Fruit fly (Drosophila melanogaster): ENCODE data around the gene CapaR.

CapaR gene

DNA sequence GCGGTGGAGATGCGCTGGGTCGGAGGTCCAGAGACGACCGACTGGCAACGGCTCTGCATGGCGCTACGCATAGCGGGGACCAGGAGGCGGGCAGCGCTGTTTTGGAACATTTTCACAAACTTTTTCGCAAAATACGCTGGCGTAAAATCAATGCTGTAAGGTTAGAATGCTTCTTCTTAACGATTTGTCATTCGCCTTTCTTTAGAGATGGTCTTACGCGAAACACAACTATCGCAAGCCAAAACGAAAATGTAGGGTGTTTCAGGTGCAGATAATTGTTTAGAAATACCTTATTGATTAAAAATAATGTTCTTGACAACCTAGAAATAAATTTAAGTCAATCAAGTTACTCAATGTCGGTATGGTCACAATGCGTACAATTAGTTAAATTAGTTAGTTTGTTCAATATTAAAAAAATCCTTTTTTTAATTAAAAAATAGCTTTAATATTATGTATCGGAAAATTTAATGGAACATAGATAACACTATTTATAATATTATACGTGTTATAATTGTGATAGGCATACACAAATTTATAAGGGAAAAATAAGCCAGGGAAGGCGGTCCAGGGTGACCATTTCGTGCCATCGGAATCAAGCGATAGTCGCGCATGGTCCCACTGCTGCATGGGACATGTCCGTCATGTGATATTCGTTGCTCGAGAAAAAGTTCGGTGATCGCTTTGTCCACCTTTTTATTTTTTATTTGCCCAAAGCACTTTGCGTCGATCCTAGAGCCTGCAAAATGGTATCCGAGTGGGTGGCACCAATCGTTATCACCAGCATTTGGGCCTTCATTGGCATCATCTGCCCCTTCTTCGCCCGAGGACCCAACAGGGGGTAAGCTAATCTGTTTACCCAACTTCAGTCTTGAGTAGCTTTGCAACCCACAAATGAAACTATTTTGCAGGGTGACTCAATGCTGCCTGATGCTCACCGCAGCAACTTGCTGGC, 22.5 kb downstream of the CapaR start, which contains the start of the genes COX8 and VhaM9.7-b (continued):
- TF ChIP-seq CG12071 (GFP tag; optimal IDR thresholded peaks at IDR 0.05) (no peak), nerfin-2 (GFP tag; IDR thresholded peaks at IDR 0.05; ENCODE audit: partially characterized antibody) (peak; percentile 46; the same call in 1 of the 2 replicates), CG2120 (GFP tag; optimal IDR thresholded peaks at IDR 0.05) (peak; percentile 72), CG16779 (GFP tag; IDR thresholded peaks at IDR 0.05) (peak; percentile 48; the same call in 1 of the 2 replicates), corto (GFP tag; optimal IDR thresholded peaks at IDR 0.05) (no peak), tin (GFP tag; optimal IDR thresholded peaks at IDR 0.05) (peak; percentile 64), GATAe (GFP tag; conservative IDR thresholded peaks at IDR 0.05) (no peak), lbe (GFP tag; optimal IDR thresholded peaks at IDR 0.05) (peak; percentile 38), klu (GFP tag; IDR thresholded peaks at IDR 0.05) (peak; percentile 58; the same call in 1 of the 2 replicates), ttk (GFP tag; IDR thresholded peaks at IDR 0.05) (no peak), Hmr (GFP tag; optimal IDR thresholded peaks at IDR 0.05) (no peak), vvl (GFP tag; IDR thresholded peaks at IDR 0.05) (no peak; the same call in 1 of the 2 replicates), CG32772 (GFP tag; IDR thresholded peaks at IDR 0.05) (no peak; the same call in 1 of the 2 replicates), CG14965 (GFP tag; optimal IDR thresholded peaks at IDR 0.05; ENCODE audit: borderline replicate concordance) (no peak), CG7745 (tag; optimal IDR thresholded peaks at IDR 0.05) (no peak), Atf-2 (GFP tag; optimal IDR thresholded peaks at IDR 0.05) (peak; percentile 43), Aef1 (GFP tag; IDR thresholded peaks at IDR 0.05) (no peak; the same call in 2 of the 3 replicates), pita (GFP tag; optimal IDR thresholded peaks at IDR 0.05) (no peak), hbn (GFP tag; IDR thresholded peaks at IDR 0.05; ENCODE audit: partially characterized antibody) (peak; percentile 53), CG10959 (GFP tag; IDR thresholded peaks at IDR 0.05) (no peak; the same call in 1 of the 2 replicates), Nf-YA (GFP tag; IDR thresholded peaks at IDR 0.05) (no peak), CG1602 (GFP tag; optimal IDR thresholded peaks at IDR 0.05) (peak; percentile 65), inv (GFP tag; IDR thresholded peaks at IDR 0.05; ENCODE audit: partially characterized antibody) (peak; percentile 65; the same call in 1 of the 2 replicates), CG13894 (tag; optimal IDR thresholded peaks at IDR 0.05) (no peak), CG10209 (GFP tag; optimal IDR thresholded peaks at IDR 0.05) (no peak), ERR (GFP tag; optimal IDR thresholded peaks at IDR 0.05) (no peak), CG15073 (GFP tag; optimal IDR thresholded peaks at IDR 0.05) (no peak), phol (tag; optimal IDR thresholded peaks at IDR 0.05) (peak; percentile 77), her (GFP tag; optimal IDR thresholded peaks at IDR 0.05) (no peak), CG10462 (GFP tag; optimal IDR thresholded peaks at IDR 0.05) (peak; percentile 42), H15 (GFP tag; IDR thresholded peaks at IDR 0.05) (no peak), CG11085 (GFP tag; IDR thresholded peaks at IDR 0.05) (no peak; the same call in none of the 2 replicates), YL-1 (GFP tag; optimal IDR thresholded peaks at IDR 0.05) (peak; percentile 86), mam (GFP tag; optimal IDR thresholded peaks at IDR 0.05) (peak; percentile 83), onecut (GFP tag; IDR thresholded peaks at IDR 0.05) (peak; percentile 82), NfI (GFP tag; optimal IDR thresholded peaks at IDR 0.05) (peak; percentile 65), CG9876 (GFP tag; optimal IDR thresholded peaks at IDR 0.05) (peak; percentile 53), Myb (GFP tag; optimal IDR thresholded peaks at IDR 0.05) (no peak), E2f1 (GFP tag; IDR thresholded peaks at IDR 0.05) (peak; percentile 41), tio (GFP tag; optimal IDR thresholded peaks at IDR 0.05) (peak; percentile 27), Hsf (GFP tag; optimal IDR thresholded peaks at IDR 0.05) (peak; percentile 77), CG33213 (GFP tag; optimal IDR thresholded peaks at IDR 0.05) (peak; percentile 38), Sry-δ (GFP tag; optimal IDR thresholded peaks at IDR 0.05) (peak; percentile 93), CG3065 (GFP tag; optimal IDR thresholded peaks at IDR 0.05) (no peak), CG17568 (GFP tag; optimal IDR thresholded peaks at IDR 0.05) (no peak), CG4328 (GFP tag; optimal IDR thresholded peaks at IDR 0.05) (peak; percentile 8), CG10431 (GFP tag; optimal IDR thresholded peaks at IDR 0.05) (no peak), jumu (GFP tag; optimal IDR thresholded peaks at IDR 0.05) (peak; percentile 44), CG14667 (GFP tag; IDR thresholded peaks at IDR 0.05) (no peak)

Data from whole organism, embryonic.